Worm (Caenorhabditis elegans): ENCODE results near the gene dmsr-14.

Gene dmsr-14

DNA sequence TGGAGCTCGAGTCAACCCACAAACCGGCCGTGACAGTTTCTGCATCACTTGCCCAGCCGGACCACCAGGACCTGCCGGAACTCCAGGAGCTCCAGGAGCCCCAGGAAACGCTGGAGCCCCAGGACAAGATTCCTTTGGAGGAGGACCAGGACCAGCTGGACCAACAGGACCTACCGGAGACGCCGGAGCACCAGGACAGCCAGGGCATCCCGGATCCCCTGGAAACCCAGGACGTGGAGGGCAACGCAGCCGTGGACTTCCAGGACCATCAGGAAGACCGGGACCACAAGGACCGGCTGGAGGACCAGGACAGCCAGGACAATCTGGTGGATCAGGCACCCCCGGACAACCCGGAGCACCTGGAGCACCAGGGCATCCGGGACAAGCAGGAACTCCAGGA, 13.0 kb upstream of the dmsr-14 start:
- TF ChIP-seq ztf-23 (GFP tag; IDR thresholded peaks at IDR 0.05) (no peak), cog-1 (tag; optimal IDR thresholded peaks at IDR 0.05) (no peak), tab-1 (GFP tag; IDR thresholded peaks at IDR 0.05) (no peak), med-1 (GFP tag; optimal IDR thresholded peaks at IDR 0.05; ENCODE audit: insufficient read depth) (no peak), T22C8.4 (GFP tag; IDR thresholded peaks at IDR 0.05) (no peak), flt-1 (GFP tag; IDR thresholded peaks at IDR 0.05) (no peak), klf-2 (GFP tag; conservative IDR thresholded peaks at IDR 0.05) (no peak), ztf-29 (GFP tag; IDR thresholded peaks at IDR 0.05) (no peak), ref-1 (GFP tag; conservative IDR thresholded peaks at IDR 0.05) (no peak)

DNA sequence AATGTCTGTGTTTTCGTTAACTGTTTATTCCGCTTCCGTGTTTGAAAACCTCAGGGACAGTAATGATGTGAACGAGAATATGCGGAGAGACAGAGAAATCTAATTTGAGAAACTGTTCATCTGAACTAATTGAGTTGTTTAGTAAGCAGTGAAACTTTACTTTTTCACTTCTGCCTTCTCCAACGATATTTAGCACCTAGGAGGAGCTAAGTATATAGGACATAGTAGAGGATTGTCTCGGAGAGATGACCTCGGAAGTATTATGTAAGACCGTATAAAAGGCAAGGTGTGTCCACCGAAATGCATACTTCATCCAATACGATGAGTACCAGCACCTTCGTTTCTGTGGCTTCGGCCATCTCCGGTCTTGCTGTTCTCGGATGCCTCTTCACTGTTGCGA, 12.3 kb upstream of the dmsr-14 start, which contains the start of gene col-141:
Gene col-141 (plus strand): TSS at position 301 of the 400 bp plus-strand sequence.
- no peak for TF ChIP-seq ref-1 (GFP tag; conservative IDR thresholded peaks at IDR 0.05)
- no peak for TF ChIP-seq klf-2 (GFP tag; conservative IDR thresholded peaks at IDR 0.05)
- no peak for TF ChIP-seq T22C8.4 (GFP tag; IDR thresholded peaks at IDR 0.05)
- no peak for TF ChIP-seq flt-1 (GFP tag; IDR thresholded peaks at IDR 0.05)
- TF ChIP-seq cog-1 (tag; optimal IDR thresholded peaks at IDR 0.05): no peak
- no peak for TF ChIP-seq ztf-23 (GFP tag; IDR thresholded peaks at IDR 0.05)
- no peak for TF ChIP-seq med-1 (GFP tag; optimal IDR thresholded peaks at IDR 0.05; ENCODE audit: insufficient read depth)
- no peak for TF ChIP-seq ztf-29 (GFP tag; IDR thresholded peaks at IDR 0.05)
- TF ChIP-seq tab-1 (GFP tag; IDR thresholded peaks at IDR 0.05): no peak

DNA sequence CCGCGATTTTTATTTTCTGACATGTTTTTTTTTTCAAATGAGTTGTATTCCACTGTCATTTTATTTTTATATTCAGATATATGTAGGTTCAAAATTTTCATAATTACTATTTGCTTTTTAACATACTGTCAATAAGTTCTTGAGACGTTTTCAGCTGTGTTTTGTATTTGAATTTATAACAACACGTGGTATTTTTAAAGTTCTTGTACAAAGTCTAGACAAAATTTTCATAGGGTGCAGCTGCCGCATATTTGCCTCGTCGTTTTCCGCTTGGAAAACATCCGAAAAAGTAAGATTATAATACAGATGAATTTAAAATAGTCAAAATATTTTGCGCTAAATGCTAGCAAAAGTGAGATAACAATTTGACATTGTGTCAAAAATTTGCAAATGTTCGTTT, 11.7 kb upstream of the dmsr-14 start, which contains the start of gene dmsr-15:
Gene dmsr-15 (minus strand): TSS at position 101 of the 400 bp plus-strand sequence.
- TF ChIP-seq ref-1 (GFP tag; conservative IDR thresholded peaks at IDR 0.05) (no peak), med-1 (GFP tag; optimal IDR thresholded peaks at IDR 0.05; ENCODE audit: insufficient read depth) (no peak), T22C8.4 (GFP tag; IDR thresholded peaks at IDR 0.05) (no peak), tab-1 (GFP tag; IDR thresholded peaks at IDR 0.05) (no peak), klf-2 (GFP tag; conservative IDR thresholded peaks at IDR 0.05) (no peak), ztf-23 (GFP tag; IDR thresholded peaks at IDR 0.05) (no peak), cog-1 (tag; optimal IDR thresholded peaks at IDR 0.05) (no peak), ztf-29 (GFP tag; IDR thresholded peaks at IDR 0.05) (no peak), flt-1 (GFP tag; IDR thresholded peaks at IDR 0.05) (no peak)

DNA sequence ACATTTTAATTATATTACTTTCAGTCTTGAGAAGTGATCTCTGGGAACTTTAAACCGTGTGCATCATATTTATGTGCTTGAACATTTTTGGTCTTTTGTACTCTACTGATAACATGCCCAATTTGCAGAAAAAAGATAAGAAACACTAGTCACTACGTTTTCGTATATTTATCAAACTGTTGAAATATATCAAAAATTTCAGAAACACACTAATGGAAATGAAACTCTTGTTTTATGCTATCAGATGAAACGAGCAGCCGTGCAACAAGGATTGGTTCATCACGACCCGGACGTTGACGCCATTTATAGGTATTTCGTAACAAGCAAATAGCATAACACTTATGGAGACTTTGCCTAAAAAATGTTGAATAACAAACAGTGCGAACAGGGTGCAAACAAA, 6.3 kb upstream of the dmsr-14 start:
- no peak for TF ChIP-seq klf-2 (GFP tag; conservative IDR thresholded peaks at IDR 0.05)

DNA sequence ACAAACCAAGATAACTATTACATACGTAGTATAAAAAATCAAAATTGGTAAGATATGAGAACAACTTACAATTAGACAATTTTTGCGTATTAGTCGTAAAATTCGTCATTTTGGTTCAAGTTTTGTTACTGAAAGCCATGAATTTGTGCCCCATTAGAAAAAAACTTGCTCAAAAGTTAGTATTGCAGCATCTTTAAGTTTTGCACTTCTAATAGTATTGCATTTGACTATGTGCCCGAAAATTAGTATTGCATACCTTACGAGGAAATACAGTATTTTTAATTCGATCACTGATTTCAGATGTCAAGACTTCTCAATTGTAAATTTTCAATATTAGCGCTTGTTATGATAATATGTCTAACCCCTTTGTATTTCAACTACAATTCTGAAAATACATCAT, 4.4 kb upstream of the dmsr-14 start, which contains the start of gene T15B7.8:
Gene T15B7.8 (plus strand): TSS at position 301 of the 400 bp plus-strand sequence.
- TF ChIP-seq med-1 (GFP tag; optimal IDR thresholded peaks at IDR 0.05; ENCODE audit: insufficient read depth) (no peak), cog-1 (tag; optimal IDR thresholded peaks at IDR 0.05) (no peak), ref-1 (GFP tag; conservative IDR thresholded peaks at IDR 0.05) (no peak), flt-1 (GFP tag; IDR thresholded peaks at IDR 0.05) (no peak)

DNA sequence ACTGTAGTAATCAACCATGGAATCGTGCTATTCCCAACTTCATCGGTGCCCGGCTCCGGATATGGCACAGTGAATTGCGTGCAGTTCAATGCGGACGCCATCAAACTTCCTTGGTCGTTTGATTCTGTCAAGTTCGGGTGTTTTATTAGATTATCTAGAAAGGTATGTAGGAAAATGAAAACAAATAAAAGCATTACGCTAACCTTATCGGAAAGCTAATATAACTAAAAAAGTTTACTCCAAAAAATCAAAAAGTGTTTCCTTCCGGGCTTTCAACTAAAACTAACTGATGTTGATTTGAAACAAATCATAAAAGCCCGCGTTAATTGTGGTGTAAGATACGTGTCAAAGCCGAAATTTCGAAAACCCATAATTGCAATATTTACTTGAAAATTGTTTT, 2.7 kb upstream of the dmsr-14 start, which contains the start of gene dmsr-13:
Gene dmsr-13 (minus strand): TSS at position 101 of the 400 bp plus-strand sequence.
- no peak for TF ChIP-seq T22C8.4 (GFP tag; IDR thresholded peaks at IDR 0.05)
- no peak for TF ChIP-seq med-1 (GFP tag; optimal IDR thresholded peaks at IDR 0.05; ENCODE audit: insufficient read depth)
- TF ChIP-seq klf-2 (GFP tag; conservative IDR thresholded peaks at IDR 0.05): no peak
- TF ChIP-seq ztf-29 (GFP tag; IDR thresholded peaks at IDR 0.05): no peak
- no peak for TF ChIP-seq tab-1 (GFP tag; IDR thresholded peaks at IDR 0.05)
- TF ChIP-seq flt-1 (GFP tag; IDR thresholded peaks at IDR 0.05): no peak
- TF ChIP-seq ztf-23 (GFP tag; IDR thresholded peaks at IDR 0.05): no peak
- TF ChIP-seq cog-1 (tag; optimal IDR thresholded peaks at IDR 0.05): no peak
- no peak for TF ChIP-seq ref-1 (GFP tag; conservative IDR thresholded peaks at IDR 0.05)

DNA sequence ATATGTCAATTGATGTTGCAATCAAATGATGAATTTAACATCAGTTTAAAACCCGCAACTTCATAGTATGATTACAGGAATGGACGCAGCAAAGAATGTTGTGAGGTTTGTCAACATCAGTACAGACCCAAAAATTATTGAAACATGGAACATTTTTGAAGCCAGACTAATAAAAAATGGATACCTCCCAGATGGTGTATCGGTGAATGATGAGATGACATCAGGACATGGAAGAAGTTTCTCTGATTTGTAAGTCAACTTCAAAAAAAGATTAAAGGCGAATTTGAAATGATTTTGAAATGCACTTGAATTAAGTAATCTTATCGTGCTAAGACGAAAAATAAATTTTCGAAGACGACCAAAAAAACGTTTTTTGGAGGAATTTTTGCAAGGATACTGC, 3.2 kb downstream of the dmsr-14 start:
- TF ChIP-seq ztf-23 (GFP tag; IDR thresholded peaks at IDR 0.05) (no peak), flt-1 (GFP tag; IDR thresholded peaks at IDR 0.05) (no peak), klf-2 (GFP tag; conservative IDR thresholded peaks at IDR 0.05) (no peak), med-1 (GFP tag; optimal IDR thresholded peaks at IDR 0.05; ENCODE audit: insufficient read depth) (no peak), ref-1 (GFP tag; conservative IDR thresholded peaks at IDR 0.05) (no peak), ztf-29 (GFP tag; IDR thresholded peaks at IDR 0.05) (no peak), cog-1 (tag; optimal IDR thresholded peaks at IDR 0.05) (no peak), tab-1 (GFP tag; IDR thresholded peaks at IDR 0.05) (no peak), T22C8.4 (GFP tag; IDR thresholded peaks at IDR 0.05) (no peak)

DNA sequence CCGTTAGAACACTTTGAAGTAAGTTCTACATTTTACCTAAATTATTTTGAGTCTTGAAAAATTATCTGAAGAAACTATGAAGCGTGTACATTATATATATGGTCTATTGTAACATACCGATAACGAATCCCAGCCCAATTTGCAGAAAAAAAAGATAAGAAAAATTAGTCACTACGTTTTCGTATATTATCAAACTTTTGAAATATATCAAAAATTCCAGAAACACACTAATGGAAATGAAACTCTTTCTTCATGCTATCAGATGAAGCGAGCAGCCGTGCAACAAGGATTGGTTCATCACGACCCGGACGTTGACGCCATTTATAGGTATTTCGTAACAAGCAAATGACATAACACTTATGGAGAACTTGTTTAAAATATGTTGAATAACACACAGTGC, 5.2 kb downstream of the dmsr-14 start:
- TF ChIP-seq ztf-23 (GFP tag; IDR thresholded peaks at IDR 0.05) (no peak), cog-1 (tag; optimal IDR thresholded peaks at IDR 0.05) (no peak), klf-2 (GFP tag; conservative IDR thresholded peaks at IDR 0.05) (no peak), med-1 (GFP tag; optimal IDR thresholded peaks at IDR 0.05; ENCODE audit: insufficient read depth) (no peak), T22C8.4 (GFP tag; IDR thresholded peaks at IDR 0.05) (no peak)

DNA sequence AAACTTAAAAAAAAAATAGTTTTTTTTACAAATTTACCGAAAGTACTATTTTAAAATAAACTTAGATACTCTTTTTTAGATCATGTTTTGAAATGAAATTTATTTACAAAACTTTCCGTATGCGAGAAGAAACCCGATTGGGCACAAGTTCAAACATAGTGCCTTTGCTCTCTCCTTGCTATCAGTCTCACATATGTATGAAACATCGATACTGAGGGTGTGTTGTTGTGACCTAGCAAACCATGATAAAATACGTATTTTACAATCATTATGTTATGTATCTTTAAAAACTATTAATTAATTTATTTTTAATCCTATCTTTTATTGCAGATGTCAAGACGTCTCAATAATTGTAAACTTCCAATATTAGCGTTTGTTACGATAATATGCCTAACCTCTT, 7.0 kb downstream of the dmsr-14 start:
- TF ChIP-seq T22C8.4 (GFP tag; IDR thresholded peaks at IDR 0.05): no peak
- TF ChIP-seq flt-1 (GFP tag; IDR thresholded peaks at IDR 0.05): no peak
- no peak for TF ChIP-seq med-1 (GFP tag; optimal IDR thresholded peaks at IDR 0.05; ENCODE audit: insufficient read depth)
- TF ChIP-seq cog-1 (tag; optimal IDR thresholded peaks at IDR 0.05): no peak
- TF ChIP-seq ztf-23 (GFP tag; IDR thresholded peaks at IDR 0.05): no peak
- TF ChIP-seq tab-1 (GFP tag; IDR thresholded peaks at IDR 0.05): no peak
- TF ChIP-seq klf-2 (GFP tag; conservative IDR thresholded peaks at IDR 0.05): no peak
- no peak for TF ChIP-seq ztf-29 (GFP tag; IDR thresholded peaks at IDR 0.05)
- no peak for TF ChIP-seq ref-1 (GFP tag; conservative IDR thresholded peaks at IDR 0.05)

DNA sequence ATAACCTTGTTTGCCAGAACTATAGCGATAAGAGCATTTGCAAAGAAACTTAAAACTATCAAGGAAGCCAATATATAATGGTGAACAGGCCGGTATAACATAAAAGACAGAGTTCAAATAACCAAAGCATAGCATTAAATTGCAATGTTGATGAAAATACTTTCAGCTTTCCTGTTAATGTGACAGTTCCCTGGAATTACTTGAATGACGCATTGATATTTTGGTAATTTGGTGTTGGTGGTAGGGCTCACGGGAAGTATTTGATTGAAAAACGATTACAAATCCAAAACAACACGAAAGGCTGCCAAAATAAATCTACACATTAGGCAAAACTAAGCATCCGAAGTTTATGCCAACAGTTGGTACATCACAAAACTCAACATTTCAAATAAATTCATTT, 8.1 kb downstream of the dmsr-14 start, which contains the start of gene dmsr-16:
Gene dmsr-16 (minus strand): TSS at position 101 of the 400 bp plus-strand sequence.
- TF ChIP-seq flt-1 (GFP tag; IDR thresholded peaks at IDR 0.05) (no peak), T22C8.4 (GFP tag; IDR thresholded peaks at IDR 0.05) (no peak), med-1 (GFP tag; optimal IDR thresholded peaks at IDR 0.05; ENCODE audit: insufficient read depth) (no peak), ref-1 (GFP tag; conservative IDR thresholded peaks at IDR 0.05) (no peak), klf-2 (GFP tag; conservative IDR thresholded peaks at IDR 0.05) (no peak), tab-1 (GFP tag; IDR thresholded peaks at IDR 0.05) (no peak), ztf-23 (GFP tag; IDR thresholded peaks at IDR 0.05) (no peak), ztf-29 (GFP tag; IDR thresholded peaks at IDR 0.05) (no peak), cog-1 (tag; optimal IDR thresholded peaks at IDR 0.05) (no peak)
